Worm (Caenorhabditis elegans): ENCODE measurements around the gene glb-27.
A peak's percentile ranks its signal among the peaks of the same experiment; 100 is the strongest.

- TF ChIP-seq ceh-82 (tag; optimal IDR thresholded peaks at IDR 0.05) (no peak), lsy-2 (tag; optimal IDR thresholded peaks at IDR 0.05) (peak in 1 of 2 experiments; percentile 18), lin-13 (GFP tag; optimal IDR thresholded peaks at IDR 0.05) (no peak), nhr-12 (tag; optimal IDR thresholded peaks at IDR 0.05) (no peak), unc-62 (GFP tag; optimal IDR thresholded peaks at IDR 0.05) (no peak), nhr-10 (tag; optimal IDR thresholded peaks at IDR 0.05) (no peak), snpc-4 (tag; optimal IDR thresholded peaks at IDR 0.05) (no peak), nhr-77 (tag; optimal IDR thresholded peaks at IDR 0.05) (no peak), nhr-11 (tag; optimal IDR thresholded peaks at IDR 0.05) (no peak)
Observed at ce11 chrII:8587660-8588230, 31.7 kb upstream of the glb-27 start.

Data from whole organism, L2 larva.